Fruit fly (Drosophila melanogaster): ENCODE data around the gene Pex1.

- no peak for TF ChIP-seq EcR (GFP tag; optimal IDR thresholded peaks at IDR 0.05)
- TF ChIP-seq CG8159 (tag; optimal IDR thresholded peaks at IDR 0.05), result no peak
- no peak for TF ChIP-seq Pif1A (GFP tag; optimal IDR thresholded peaks at IDR 0.05)
- no peak for TF ChIP-seq CG9948 (tag; optimal IDR thresholded peaks at IDR 0.05)
These were observed 47.1 kb downstream of the Pex1 start for dm6 chr3L:14118767-14119166.

All from whole organism, pupa.